Worm (Caenorhabditis elegans): ENCODE measurements around the gene T03F7.7.
A peak's percentile ranks its signal among the peaks of the same experiment; 100 is the strongest.

The T03F7.7 gene

ce11 chrV:11298632-11299031 is 12.6 kb upstream of the T03F7.7 start, which contains the start of gene T03F7.5:
Gene T03F7.5 (minus strand): TSS chrV:11298732.
- TF ChIP-seq bed-3 (GFP tag; optimal IDR thresholded peaks at IDR 0.05): no peak

- TF ChIP-seq sem-2 (GFP tag; optimal IDR thresholded peaks at IDR 0.05) (no peak), ham-2 (GFP tag; optimal IDR thresholded peaks at IDR 0.05) (no peak), tbx-8 (GFP tag; optimal IDR thresholded peaks at IDR 0.05) (no peak), sptf-1 (tag; optimal IDR thresholded peaks at IDR 0.05) (no peak), nhr-237 (tag; optimal IDR thresholded peaks at IDR 0.05) (no peak), cnd-1 (tag; optimal IDR thresholded peaks at IDR 0.05) (no peak)
These were observed 11.8 kb upstream of the T03F7.7 start for ce11 chrV:11299406-11299805.

ce11 chrV:11300539-11300938 is 10.7 kb upstream of the T03F7.7 start, which contains the start of gene srh-47:
Gene srh-47 (minus strand): TSS chrV:11300639.
- TF ChIP-seq sem-2 (GFP tag; optimal IDR thresholded peaks at IDR 0.05): no peak
- no peak for TF ChIP-seq hlh-1 (tag; optimal IDR thresholded peaks at IDR 0.05)
- TF ChIP-seq zip-8 (tag; optimal IDR thresholded peaks at IDR 0.05): no peak
- TF ChIP-seq ztf-11 (tag; optimal IDR thresholded peaks at IDR 0.05): no peak
- no peak for TF ChIP-seq nhr-2 (tag; optimal IDR thresholded peaks at IDR 0.05)
- no peak for TF ChIP-seq nhr-12 (tag; optimal IDR thresholded peaks at IDR 0.05)
- no peak for TF ChIP-seq nhr-76 (tag; optimal IDR thresholded peaks at IDR 0.05)
- no peak for TF ChIP-seq snpc-4 (tag; optimal IDR thresholded peaks at IDR 0.05)
- no peak for TF ChIP-seq pha-4 (tag; optimal IDR thresholded peaks at IDR 0.05)
- no peak for TF ChIP-seq ces-1 (GFP tag; optimal IDR thresholded peaks at IDR 0.05)

ce11 chrV:11302698-11303097 is 8.5 kb upstream of the T03F7.7 start, which contains the start of gene srh-46:
Gene srh-46 (minus strand): TSS chrV:11302886.
- TF ChIP-seq drap-1 (GFP tag; optimal IDR thresholded peaks at IDR 0.05) (no peak), lsy-2 (tag; optimal IDR thresholded peaks at IDR 0.05) (no peak), elt-3 (tag; optimal IDR thresholded peaks at IDR 0.05) (no peak)

- TF ChIP-seq ceh-43 (GFP tag; optimal IDR thresholded peaks at IDR 0.05) (no peak), ceh-83 (GFP tag; optimal IDR thresholded peaks at IDR 0.05) (no peak), flh-1 (GFP tag; optimal IDR thresholded peaks at IDR 0.05) (no peak), nhr-12 (tag; optimal IDR thresholded peaks at IDR 0.05) (no peak), lin-13 (tag; optimal IDR thresholded peaks at IDR 0.05) (no peak), ztf-11 (tag; optimal IDR thresholded peaks at IDR 0.05) (no peak), lin-32 (GFP tag; optimal IDR thresholded peaks at IDR 0.05) (no peak), ceh-39 (tag; optimal IDR thresholded peaks at IDR 0.05) (no peak), mep-1 (tag; optimal IDR thresholded peaks at IDR 0.05) (no peak), nhr-76 (tag; optimal IDR thresholded peaks at IDR 0.05) (no peak)
These were observed 7.0 kb upstream of the T03F7.7 start for ce11 chrV:11304200-11304599.

ce11 chrV:11304879-11305278 is 6.3 kb upstream of the T03F7.7 start, which contains the start of gene srh-45:
Gene srh-45 (minus strand): TSS chrV:11304979.
- TF ChIP-seq elt-1 (tag; optimal IDR thresholded peaks at IDR 0.05; ENCODE audit: borderline replicate concordance, insufficient read depth) (no peak), ham-2 (GFP tag; optimal IDR thresholded peaks at IDR 0.05) (no peak), ceh-83 (GFP tag; optimal IDR thresholded peaks at IDR 0.05) (no peak), mls-2 (tag; optimal IDR thresholded peaks at IDR 0.05) (no peak)

ce11 chrV:11307781-11308180 is 3.4 kb upstream of the T03F7.7 start:
- TF ChIP-seq unc-62 (GFP tag; optimal IDR thresholded peaks at IDR 0.05): peak; percentile 98
- TF ChIP-seq zip-8 (tag; optimal IDR thresholded peaks at IDR 0.05): no peak
- no peak for TF ChIP-seq nhr-28 (tag; optimal IDR thresholded peaks at IDR 0.05)
- no peak for TF ChIP-seq nhr-2 (tag; optimal IDR thresholded peaks at IDR 0.05)
- TF ChIP-seq unc-120 (tag; optimal IDR thresholded peaks at IDR 0.05; ENCODE audit: poor library complexity, severe bottlenecking): peak; percentile 87
- TF ChIP-seq blmp-1 (tag; optimal IDR thresholded peaks at IDR 0.05): no peak
- no peak for TF ChIP-seq ztf-11 (tag; optimal IDR thresholded peaks at IDR 0.05)
- TF ChIP-seq mab-5 (tag; optimal IDR thresholded peaks at IDR 0.05): peak; percentile 72
- TF ChIP-seq nhr-12 (tag; optimal IDR thresholded peaks at IDR 0.05): no peak
- TF ChIP-seq tbx-8 (GFP tag; optimal IDR thresholded peaks at IDR 0.05): no peak
- TF ChIP-seq flh-1 (GFP tag; optimal IDR thresholded peaks at IDR 0.05): no peak
- TF ChIP-seq hlh-1 (tag; optimal IDR thresholded peaks at IDR 0.05): peak; percentile 1

Measured in whole organism, mixed stage, embryonic.